Fruit fly (Drosophila melanogaster) whole organism, wandering third instar larva: ENCODE data around the gene Pcif1.

Experiments used
- Abd-B ChIP-seq: fragments of >200 bp; optimal IDR thresholded peaks from 2 replicates; lab custom pipeline; 2017; ENCODE audit warnings: missing biosample characterization, missing genetic modification characterization
- CG32264 ChIP-seq: fragments of 200-800 bp; sonication (Bioruptor generic); optimal IDR thresholded peaks from 2 replicates; lab custom pipeline; 2016; ENCODE audit warnings: missing biosample characterization, missing genetic modification characterization
- CG9705 ChIP-seq: fragments of 200-800 bp; sonication (Bioruptor generic); optimal IDR thresholded peaks from 2 replicates; lab custom pipeline; 2018; ENCODE audit warnings: missing biosample characterization, mild to moderate bottlenecking, missing genetic modification characterization
- CrebA ChIP-seq: fragments of 200-800 bp; sonication (Bioruptor generic); optimal IDR thresholded peaks from 2 replicates; lab custom pipeline; 2016; ENCODE audit warnings: missing biosample characterization, mild to moderate bottlenecking, missing genetic modification characterization, borderline replicate concordance
- Dfd ChIP-seq: fragments of >200 bp; optimal IDR thresholded peaks from 2 replicates; lab custom pipeline; 2017; ENCODE audit warnings: missing biosample characterization, missing genetic modification characterization
- Dif ChIP-seq: fragments of 200-275, 200-300 bp; sonication (Bioruptor generic); optimal IDR thresholded peaks from 2 replicates; lab custom pipeline; 2018; ENCODE audit warnings: missing biosample characterization, missing genetic modification characterization; ENCODE audit not compliant: partially characterized antibody
- GATAd ChIP-seq: sonication (Bioruptor generic); optimal IDR thresholded peaks from 2 replicates; lab custom pipeline; 2016; ENCODE audit warnings: missing biosample characterization, missing genetic modification characterization
- HLH106 ChIP-seq: fragments of 200-800 bp; optimal IDR thresholded peaks from 3 replicates; lab custom pipeline; 2019; ENCODE audit warnings: missing biosample characterization, mild to moderate bottlenecking, missing genetic modification characterization, moderate library complexity
- Hnf4 ChIP-seq: fragments of 200-800 bp; sonication (Bioruptor generic); optimal IDR thresholded peaks from 2 replicates; lab custom pipeline; 2016; ENCODE audit warnings: missing biosample characterization, mild to moderate bottlenecking, missing genetic modification characterization
- Hr78 ChIP-seq: fragments of >200 bp; optimal IDR thresholded peaks from 2 replicates; lab custom pipeline; 2017; ENCODE audit warnings: missing biosample characterization, missing genetic modification characterization
- Hr83 ChIP-seq: fragments of 200-300 bp; sonication (Bioruptor generic); optimal IDR thresholded peaks from 2 replicates; lab custom pipeline; 2016; ENCODE audit warnings: missing biosample characterization, mild to moderate bottlenecking, missing genetic modification characterization, moderate library complexity; ENCODE audit not compliant: poor library complexity, severe bottlenecking
- Jra ChIP-seq: sonication (Bioruptor generic); optimal IDR thresholded peaks from 2 replicates; lab custom pipeline; 2016; ENCODE audit warnings: missing biosample characterization, missing genetic modification characterization
- Mio ChIP-seq: sonication (Bioruptor generic); optimal IDR thresholded peaks from 2 replicates; lab custom pipeline; 2016; ENCODE audit warnings: missing biosample characterization, missing genetic modification characterization
- Myc ChIP-seq: fragments of >200 bp; optimal IDR thresholded peaks from 2 replicates; lab custom pipeline; 2017
- N ChIP-seq: fragments of >200 bp; optimal IDR thresholded peaks from 2 replicates; lab custom pipeline; 2018; ENCODE audit warnings: missing biosample characterization, missing external identifiers, missing genetic modification characterization
- OdsH ChIP-seq: fragments of 200-800 bp; sonication (Bioruptor generic); optimal IDR thresholded peaks from 2 replicates; lab custom pipeline; 2016; ENCODE audit warnings: missing biosample characterization, mild to moderate bottlenecking, missing genetic modification characterization
- Rel ChIP-seq, 2 experiments: fragments of 200-800 bp; sonication (Bioruptor generic) in 1 of 2; optimal IDR thresholded peaks; 2 replicates in 1 of 2; 3 replicates in 1 of 2; lab custom pipeline; 2016 to 2019; ENCODE audit warnings: mild to moderate bottlenecking in 2 of 2, missing biosample characterization in 2 of 2, missing genetic modification characterization in 2 of 2, moderate library complexity in 1 of 2
- Sp1 ChIP-seq: fragments of 200-800 bp; sonication (Bioruptor generic); optimal IDR thresholded peaks from 3 replicates; lab custom pipeline; 2019; ENCODE audit warnings: missing biosample characterization, mild to moderate bottlenecking, missing genetic modification characterization, moderate library complexity
- Vsx2 ChIP-seq: fragments of 200-300, 225-300 bp; sonication (Bioruptor generic); optimal IDR thresholded peaks from 2 replicates; lab custom pipeline; 2018; ENCODE audit warnings: missing biosample characterization, missing genetic modification characterization; ENCODE audit not compliant: partially characterized antibody
- br ChIP-seq: fragments of 200-800 bp; sonication (Bioruptor generic); optimal IDR thresholded peaks from 2 replicates; lab custom pipeline; 2016; ENCODE audit warnings: missing biosample characterization, missing genetic modification characterization
- brk ChIP-seq: fragments of 200-800 bp; sonication (Bioruptor generic); optimal IDR thresholded peaks from 2 replicates; lab custom pipeline; 2016; ENCODE audit warnings: missing biosample characterization, mild to moderate bottlenecking, missing genetic modification characterization
- dl ChIP-seq, 2 experiments: fragments of 175-275, 200-275 bp in 1 of 2; fragments of 200-275 bp in 1 of 2; sonication (Bioruptor generic); optimal IDR thresholded peaks; lab custom pipeline; 2018; ENCODE audit warnings: mild to moderate bottlenecking in 2 of 2, missing biosample characterization in 2 of 2, missing genetic modification characterization in 2 of 2, moderate library complexity in 2 of 2; ENCODE audit not compliant: partially characterized antibody in 2 of 2, insufficient read depth in 1 of 2
- dmrt93B ChIP-seq: fragments of 200-800 bp; sonication (Bioruptor generic); optimal IDR thresholded peaks from 2 replicates; lab custom pipeline; 2018; ENCODE audit warnings: missing biosample characterization, mild to moderate bottlenecking, missing genetic modification characterization
- dsf ChIP-seq: sonication (Bioruptor generic); optimal IDR thresholded peaks from 2 replicates; lab custom pipeline; 2016; ENCODE audit warnings: missing biosample characterization, missing genetic modification characterization, borderline replicate concordance
- ey ChIP-seq: fragments of 200-800 bp; sonication (Bioruptor generic); optimal IDR thresholded peaks from 2 replicates; lab custom pipeline; 2016; ENCODE audit warnings: missing biosample characterization, missing genetic modification characterization
- foxo ChIP-seq, 2 experiments: fragments of 200-800 bp; sonication (Bioruptor generic); optimal IDR thresholded peaks; 2 replicates in 1 of 2; 3 replicates in 1 of 2; lab custom pipeline; 2016 to 2017; ENCODE audit warnings: missing biosample characterization in 2 of 2, missing genetic modification characterization in 2 of 2
- fru ChIP-seq: fragments of 200-800 bp; sonication (Bioruptor generic); optimal IDR thresholded peaks from 3 replicates; lab custom pipeline; 2016; ENCODE audit warnings: missing biosample characterization, mild to moderate bottlenecking, missing genetic modification characterization
- h ChIP-seq: fragments of 200-800 bp; sonication (Bioruptor generic); optimal IDR thresholded peaks from 3 replicates; lab custom pipeline; 2016; ENCODE audit warnings: missing biosample characterization, mild to moderate bottlenecking, missing genetic modification characterization
- jim ChIP-seq: fragments of 175-275, 200-325 bp; sonication (Bioruptor generic); optimal IDR thresholded peaks from 2 replicates; lab custom pipeline; 2016; ENCODE audit warnings: missing biosample characterization, mild to moderate bottlenecking, missing genetic modification characterization
- lola ChIP-seq: fragments of >200 bp; optimal IDR thresholded peaks from 2 replicates; lab custom pipeline; 2017; ENCODE audit warnings: missing biosample characterization, missing genetic modification characterization
- pan ChIP-seq: fragments of >200 bp; optimal IDR thresholded peaks from 2 replicates; lab custom pipeline; 2017
- psq ChIP-seq: fragments of 200-800 bp; sonication (Bioruptor generic); optimal IDR thresholded peaks from 3 replicates; lab custom pipeline; 2017; ENCODE audit warnings: missing biosample characterization, mild to moderate bottlenecking, missing genetic modification characterization, moderate library complexity
- rgr ChIP-seq: fragments of 200-800 bp; sonication (Bioruptor generic); optimal IDR thresholded peaks from 3 replicates; lab custom pipeline; 2016; ENCODE audit warnings: missing biosample characterization, mild to moderate bottlenecking, missing genetic modification characterization
- sage ChIP-seq: fragments of 200-800 bp; sonication (Bioruptor generic); optimal IDR thresholded peaks from 2 replicates; lab custom pipeline; 2016; ENCODE audit warnings: missing biosample characterization, mild to moderate bottlenecking, missing genetic modification characterization
- sv ChIP-seq: fragments of 200-800 bp; sonication (Bioruptor generic); optimal IDR thresholded peaks from 3 replicates; lab custom pipeline; 2016; ENCODE audit warnings: missing biosample characterization, missing genetic modification characterization
- tai ChIP-seq: sonication (Bioruptor generic); optimal IDR thresholded peaks from 2 replicates; lab custom pipeline; 2016; ENCODE audit warnings: missing biosample characterization, missing genetic modification characterization
- usp ChIP-seq: fragments of >200 bp; optimal IDR thresholded peaks from 2 replicates; lab custom pipeline; 2017; ENCODE audit warnings: missing biosample characterization, missing genetic modification characterization
- woc ChIP-seq: sonication (Bioruptor generic); optimal IDR thresholded peaks from 2 replicates; lab custom pipeline; 2016; ENCODE audit warnings: missing biosample characterization, mild to moderate bottlenecking, missing genetic modification characterization

Gene Pcif1

DNA sequence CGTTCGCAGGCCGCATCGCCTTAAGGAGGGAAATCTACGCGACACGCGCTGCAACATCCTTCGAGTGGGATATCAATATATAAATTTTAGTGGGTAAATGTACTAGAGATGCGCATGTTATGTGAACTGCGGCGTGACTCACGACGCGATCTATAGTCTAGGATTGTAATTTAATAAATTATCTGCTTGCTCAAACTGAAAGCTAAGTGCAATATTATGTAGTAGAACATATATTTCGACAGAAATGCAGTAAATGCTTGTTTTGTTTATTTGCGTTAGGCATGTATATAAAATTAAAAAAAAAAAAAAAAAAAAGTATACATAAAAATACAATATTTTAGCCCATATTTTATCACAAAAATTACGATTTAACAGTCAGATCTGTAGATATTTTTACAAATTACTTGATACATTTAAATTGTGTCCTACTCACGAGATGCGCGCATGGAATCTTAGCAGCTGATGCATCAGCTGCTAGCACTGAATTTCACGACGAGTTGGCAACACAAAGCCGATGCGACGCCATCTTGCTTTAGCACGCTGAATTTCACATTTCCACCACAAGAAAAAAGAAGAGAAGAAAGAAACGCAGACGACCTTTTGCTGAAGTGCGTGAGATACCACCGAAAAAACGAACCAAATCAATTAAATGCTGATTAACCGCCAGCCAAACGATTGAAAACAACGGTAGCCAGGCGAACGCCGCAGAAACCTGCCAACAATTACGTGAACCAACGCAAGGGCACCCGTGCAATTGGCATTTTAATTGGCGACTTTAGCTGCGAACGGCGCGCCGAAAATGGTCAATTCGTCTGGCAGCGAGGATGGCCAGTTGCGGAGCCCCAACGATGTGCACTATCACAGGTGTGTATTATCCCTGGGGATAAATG is 14.8 kb downstream of the Pcif1 start, which contains the start of the genes CG4042 and Pitslre:
Gene CG4042 (minus strand): TSS at position 507 of the 890 bp plus-strand sequence.
Gene Pitslre (plus strand): TSS at position 528 of the 890 bp plus-strand sequence.
- peak; percentile 58 for TF ChIP-seq Hnf4 (GFP tag; lab: Kevin White, UChicago)
- TF ChIP-seq br (GFP tag; lab: Kevin White, UChicago), result peak; percentile 6
- TF ChIP-seq h (GFP tag; lab: Kevin White, UChicago), result peak; percentile 52
- TF ChIP-seq Jra (GFP tag; lab: Kevin White, UChicago), result peak; percentile 22
- TF ChIP-seq lola (GFP tag; lab: Kevin White, UChicago), result no peak
- TF ChIP-seq Dif (GFP tag; lab: Kevin White, UChicago), result no peak
- no peak for TF ChIP-seq N (GFP tag; lab: Kevin White, UChicago)
- TF ChIP-seq brk (GFP tag; lab: Kevin White, UChicago), result peak; percentile 72
- TF ChIP-seq CG32264 (GFP tag; lab: Kevin White, UChicago), result no peak
- no peak for TF ChIP-seq dl (GFP tag; optimal IDR thresholded peaks at IDR 0.05; lab: Kevin White, UChicago; ENCODE audit: insufficient read depth in 1 of 2, partially characterized antibody in 2 of 2)
- TF ChIP-seq CrebA (GFP tag; lab: Kevin White, UChicago), result no peak
- TF ChIP-seq woc (GFP tag; lab: Kevin White, UChicago), result peak; percentile 31
- peak; percentile 13 for TF ChIP-seq dmrt93B (GFP tag; lab: Kevin White, UChicago)
- no peak for TF ChIP-seq dsf (GFP tag; lab: Kevin White, UChicago)
- TF ChIP-seq rgr (GFP tag; lab: Kevin White, UChicago), result peak; percentile 47
- no peak for TF ChIP-seq jim (GFP tag; lab: Kevin White, UChicago)
- no peak for TF ChIP-seq Sp1 (GFP tag; lab: Kevin White, UChicago)
- no peak for TF ChIP-seq usp
- TF ChIP-seq CG9705, result no peak
- peak; percentile 38 for TF ChIP-seq fru (GFP tag; lab: Kevin White, UChicago)
- TF ChIP-seq Abd-B (GFP tag; lab: Kevin White, UChicago), result no peak
- TF ChIP-seq sv (GFP tag; lab: Kevin White, UChicago), result peak; percentile 35
- no peak for TF ChIP-seq Myc (lab: Kevin White, UChicago)
- peak; percentile 23 for TF ChIP-seq Hr83 (GFP tag; lab: Kevin White, UChicago)
- TF ChIP-seq foxo (GFP tag; optimal IDR thresholded peaks at IDR 0.05; lab: Kevin White, UChicago), result peak in 1 of 2 experiments; percentile 67
- no peak for TF ChIP-seq Mio (GFP tag; lab: Kevin White, UChicago)
- no peak for TF ChIP-seq Rel (GFP tag; optimal IDR thresholded peaks at IDR 0.05; lab: Kevin White, UChicago)
- TF ChIP-seq Rel (tag; optimal IDR thresholded peaks at IDR 0.05; lab: Kevin White, UChicago), result no peak
- peak; percentile 57 for TF ChIP-seq psq (GFP tag; lab: Kevin White, UChicago)
- TF ChIP-seq Vsx2 (GFP tag; lab: Kevin White, UChicago), result no peak
- peak; percentile 27 for TF ChIP-seq sage
- TF ChIP-seq pan, result no peak
- peak; percentile 54 for TF ChIP-seq OdsH
- no peak for TF ChIP-seq Hr78 (GFP tag; lab: Kevin White, UChicago)
- TF ChIP-seq HLH106, result no peak
- no peak for TF ChIP-seq tai (GFP tag; lab: Kevin White, UChicago)
- no peak for TF ChIP-seq Dfd
- TF ChIP-seq ey (GFP tag; lab: Kevin White, UChicago), result no peak
- no peak for TF ChIP-seq GATAd (GFP tag; lab: Kevin White, UChicago)

dm6 chr3L:20769350-20769749 is 16.6 kb downstream of the Pcif1 start, which contains the start of the genes CG4074 and CG4186:
Gene CG4074 (minus strand): TSS chr3L:20769500.
Gene CG4186 (plus strand): TSS chr3L:20769586.
- TF ChIP-seq Vsx2 (GFP tag; lab: Kevin White, UChicago) (no peak), sage (peak; percentile 5)
- TF ChIP-seq, all 38 proteins: peak for 1
